Worm (Caenorhabditis elegans): ENCODE results near the gene str-35.

Gene str-35

ce11 chrV:4450523-4451089 lies 24.0 kb upstream of the str-35 start, which contains the start of gene rft-2 (continued):
- peak; percentile 76 for TF ChIP-seq nhr-71 (tag; optimal IDR thresholded peaks at IDR 0.05)
- no peak for TF ChIP-seq hlh-4 (tag; optimal IDR thresholded peaks at IDR 0.05)
- TF ChIP-seq efl-3 (GFP tag; optimal IDR thresholded peaks at IDR 0.05), result no peak
- TF ChIP-seq pag-3 (tag; optimal IDR thresholded peaks at IDR 0.05; ENCODE audit: borderline replicate concordance, insufficient read depth), result no peak
- no peak for TF ChIP-seq sup-37 (GFP tag; optimal IDR thresholded peaks at IDR 0.05)
- TF ChIP-seq unc-130 (tag; optimal IDR thresholded peaks at IDR 0.05), result no peak
- peak; percentile 39 to 80 (median 56) for TF ChIP-seq ceh-82 (tag; optimal IDR thresholded peaks at IDR 0.05)
- TF ChIP-seq lin-13 (GFP tag; optimal IDR thresholded peaks at IDR 0.05), result peak; percentile 27
- TF ChIP-seq ceh-88 (GFP tag; IDR thresholded peaks at IDR 0.05), result no peak
- peak; percentile 50 for TF ChIP-seq nhr-19 (GFP tag; conservative IDR thresholded peaks at IDR 0.05)
- no peak for TF ChIP-seq nhr-28 (tag; optimal IDR thresholded peaks at IDR 0.05)
- peak; percentile 3 for TF ChIP-seq sox-4 (tag; optimal IDR thresholded peaks at IDR 0.05)
- no peak for TF ChIP-seq fkh-4 (tag; optimal IDR thresholded peaks at IDR 0.05; ENCODE audit: borderline replicate concordance)
- peak in 1 of 6 experiments; percentile 11 for TF ChIP-seq elt-3 (tag; optimal IDR thresholded peaks at IDR 0.05)
- peak; percentile 62 for TF ChIP-seq mep-1 (tag; optimal IDR thresholded peaks at IDR 0.05)
- TF ChIP-seq grh-1 (GFP tag; IDR thresholded peaks at IDR 0.05), result 0 out of 2 replicates have a peak, but pooled peaks have one; percentile 18
- no peak for TF ChIP-seq mef-2 (tag; optimal IDR thresholded peaks at IDR 0.05)
- no peak for TF ChIP-seq Y116A8C.19 (tag; optimal IDR thresholded peaks at IDR 0.05; ENCODE audit: borderline replicate concordance)
- TF ChIP-seq blmp-1 (tag; optimal IDR thresholded peaks at IDR 0.05), result peak; percentile 49
- TF ChIP-seq unc-30 (tag; optimal IDR thresholded peaks at IDR 0.05), result no peak
- TF ChIP-seq unc-86 (tag; optimal IDR thresholded peaks at IDR 0.05), result peak; percentile 46
- peak; percentile 16 for TF ChIP-seq fos-1 (tag; optimal IDR thresholded peaks at IDR 0.05)
- TF ChIP-seq C04F5.9 (tag; optimal IDR thresholded peaks at IDR 0.05), result peak; percentile 23
- no peak for TF ChIP-seq hpl-2 (GFP tag; optimal IDR thresholded peaks at IDR 0.05)
- TF ChIP-seq nhr-12 (tag; optimal IDR thresholded peaks at IDR 0.05), result no peak
- TF ChIP-seq ztf-11 (tag; optimal IDR thresholded peaks at IDR 0.05), result no peak
- TF ChIP-seq zip-4 (GFP tag; optimal IDR thresholded peaks at IDR 0.05), result no peak
- TF ChIP-seq nhr-77 (tag; optimal IDR thresholded peaks at IDR 0.05), result peak; percentile 35
- TF ChIP-seq xbp-1 (tag; optimal IDR thresholded peaks at IDR 0.05), result peak; percentile 58
- peak; percentile 60 for TF ChIP-seq swsn-7 (tag; optimal IDR thresholded peaks at IDR 0.05)
- TF ChIP-seq C34B4.2 (tag; optimal IDR thresholded peaks at IDR 0.05), result no peak
- no peak for TF ChIP-seq ces-1 (GFP tag; optimal IDR thresholded peaks at IDR 0.05)
- no peak for TF ChIP-seq aly-2 (tag; optimal IDR thresholded peaks at IDR 0.05)
- peak; percentile 80 for TF ChIP-seq nhr-85 (tag)
- TF ChIP-seq C16A3.4 (tag; optimal IDR thresholded peaks at IDR 0.05), result peak; percentile 39
- TF ChIP-seq nhr-76 (tag; optimal IDR thresholded peaks at IDR 0.05), result no peak
- no peak for TF ChIP-seq pqm-1 (tag; optimal IDR thresholded peaks at IDR 0.05)
- TF ChIP-seq lin-14 (GFP tag; optimal IDR thresholded peaks at IDR 0.05), result peak; percentile 61
- TF ChIP-seq lin-15B (tag; optimal IDR thresholded peaks at IDR 0.05), result peak; percentile 1
- TF ChIP-seq egl-13 (tag; optimal IDR thresholded peaks at IDR 0.05), result peak; percentile 24
- TF ChIP-seq ceh-63 (GFP tag; optimal IDR thresholded peaks at IDR 0.05), result no peak
- TF ChIP-seq ama-1 (optimal IDR thresholded peaks at IDR 0.05), result no peak
- no peak for TF ChIP-seq sptf-1 (tag; optimal IDR thresholded peaks at IDR 0.05)
- TF ChIP-seq unc-62 (GFP tag; optimal IDR thresholded peaks at IDR 0.05), result no peak
- no peak for TF ChIP-seq egl-27 (tag; optimal IDR thresholded peaks at IDR 0.05)
- peak; percentile 16 for TF ChIP-seq jun-1 (tag; optimal IDR thresholded peaks at IDR 0.05)
- peak; percentile 53 for TF ChIP-seq fkh-8 (tag; optimal IDR thresholded peaks at IDR 0.05)
- TF ChIP-seq elt-2 (tag; optimal IDR thresholded peaks at IDR 0.05), result peak; percentile 56
- no peak for TF ChIP-seq aha-1 (tag; optimal IDR thresholded peaks at IDR 0.05)
- TF ChIP-seq tlp-1 (tag; optimal IDR thresholded peaks at IDR 0.05), result no peak
- no peak for TF ChIP-seq hlh-17 (GFP tag; optimal IDR thresholded peaks at IDR 0.05; ENCODE audit: borderline replicate concordance)
- TF ChIP-seq irx-1 (tag; optimal IDR thresholded peaks at IDR 0.05), result peak; percentile 58
- TF ChIP-seq lsy-2 (tag; optimal IDR thresholded peaks at IDR 0.05), result peak; percentile 71 to 80
